Worm (Caenorhabditis elegans) whole organism, midembryonic: Measurements from ENCODE around the gene R12A1.3.

ENCODE experiments used
- T22C8.4 ChIP-seq: fragments of 200-800 bp; sonication (Bioruptor generic); IDR thresholded peaks from 2 replicates; pipeline ENCODE4 v1.3.6; 2022; ENCODE audit warnings: missing genetic modification characterization, missing compliant biosample characterization
- cog-1 ChIP-seq: sonication (generic microtip); optimal IDR thresholded peaks from 2 replicates; lab custom pipeline; 2016; ENCODE audit warnings: missing genetic modification characterization, missing compliant biosample characterization
- flt-1 ChIP-seq: fragments of 200-800 bp; sonication (Bioruptor generic); IDR thresholded peaks from 2 replicates; pipeline ENCODE4 v1.3.6; 2022; ENCODE audit warnings: missing genetic modification characterization, missing compliant biosample characterization
- klf-2 ChIP-seq: fragments of 200-800 bp; sonication (Bioruptor generic); conservative IDR thresholded peaks from 2 replicates; pipeline ENCODE4 v1.3.6; 2022; ENCODE audit warnings: missing genetic modification reagents, missing genetic modification characterization, missing compliant biosample characterization
- med-1 ChIP-seq: sonication (generic microtip); optimal IDR thresholded peaks from 2 replicates; lab custom pipeline; 2017; ENCODE audit warnings: missing genetic modification characterization, mild to moderate bottlenecking, missing compliant biosample characterization, antibody characterized with exemption, missing genetic modification reagents; ENCODE audit not compliant: insufficient read depth
- ref-1 ChIP-seq: fragments of 200-800 bp; sonication (Bioruptor generic); conservative IDR thresholded peaks from 2 replicates; pipeline ENCODE4 v1.3.6; 2022; ENCODE audit warnings: missing genetic modification reagents, missing genetic modification characterization, missing compliant biosample characterization
- tab-1 ChIP-seq: fragments of 200-800 bp; sonication (Bioruptor generic); IDR thresholded peaks from 2 replicates; pipeline ENCODE4 v1.3.6; 2022; ENCODE audit warnings: missing genetic modification characterization, missing compliant biosample characterization
- ztf-23 ChIP-seq: fragments of 200-800 bp; sonication (Bioruptor generic); IDR thresholded peaks from 2 replicates; pipeline ENCODE4 v1.3.6; 2022; ENCODE audit warnings: missing genetic modification reagents, missing genetic modification characterization, missing compliant biosample characterization
- ztf-29 ChIP-seq: fragments of 200-800 bp; sonication (Bioruptor generic); IDR thresholded peaks from 2 replicates; pipeline ENCODE4 v1.3.6; 2022; ENCODE audit warnings: missing genetic modification reagents, missing genetic modification characterization, missing compliant biosample characterization

DNA sequence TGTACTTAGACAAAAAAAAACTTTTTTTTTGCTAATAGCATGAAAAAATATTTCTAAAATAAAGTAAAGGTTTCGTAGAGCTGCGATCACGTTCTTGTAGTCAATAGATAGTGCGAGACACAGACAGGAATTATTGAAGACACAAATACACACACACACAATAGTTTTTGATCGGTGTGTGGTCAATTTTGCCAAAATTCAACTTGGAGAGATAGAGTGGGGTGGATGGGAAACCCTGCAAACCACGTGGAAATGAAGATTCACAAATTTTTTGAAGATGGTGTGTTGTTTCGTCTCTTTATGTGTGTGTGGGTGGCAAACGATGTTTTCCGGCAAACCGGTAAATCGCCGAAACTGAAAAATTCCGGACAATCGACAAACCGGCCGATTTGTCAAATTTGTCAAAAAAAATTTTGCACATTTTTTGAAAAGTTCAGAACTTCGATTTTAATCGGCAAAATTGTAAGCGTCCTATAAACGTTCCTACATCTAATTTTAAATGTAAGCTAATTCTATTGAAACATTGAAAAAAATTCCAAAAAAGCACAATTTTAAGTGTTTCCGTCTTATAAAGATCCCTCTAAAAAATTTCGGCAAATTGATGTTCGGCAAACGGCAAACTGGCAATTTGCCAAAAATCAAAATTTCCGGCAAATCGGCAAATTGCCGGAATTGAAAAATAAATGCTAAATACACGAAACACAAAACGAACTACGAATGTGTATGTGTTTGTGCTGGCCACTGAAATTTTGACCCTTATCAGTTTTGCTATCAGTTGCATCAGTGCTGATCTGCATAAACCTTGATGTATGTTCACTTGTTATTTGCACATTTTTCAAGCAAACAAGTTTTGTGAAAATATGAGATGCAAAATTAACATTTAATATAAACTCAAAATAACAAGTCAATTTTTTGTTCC, 7.2 kb upstream of the R12A1.3 start:
- TF ChIP-seq flt-1 (GFP tag; lab: Robert Waterston, UW) (no peak), cog-1 (no peak), klf-2 (GFP tag; lab: Robert Waterston, UW) (no peak), tab-1 (GFP tag; lab: Robert Waterston, UW) (no peak), ztf-23 (no peak), ztf-29 (GFP tag; lab: Robert Waterston, UW) (no peak), ref-1 (GFP tag; lab: Robert Waterston, UW) (no peak), T22C8.4 (GFP tag; lab: Robert Waterston, UW) (no peak), med-1 (GFP tag; lab: Kevin White, UChicago) (no peak)
